Fruit fly (Drosophila melanogaster): ENCODE data around the gene Jon25Bi.

dm6 chr2L:4906546-4907250 lies 48.2 kb downstream of the Jon25Bi start, which contains the start of gene snsl:
- TF ChIP-seq CG9948 (tag; optimal IDR thresholded peaks at IDR 0.05) (peak; percentile 77), fd96Ca (GFP tag; IDR thresholded peaks at IDR 0.05) (peak; percentile 71; the same call in 2 of the 3 replicates), gl (tag; optimal IDR thresholded peaks at IDR 0.05) (no peak), CG10348 (GFP tag; IDR thresholded peaks at IDR 0.05) (no peak), CG8159 (tag; optimal IDR thresholded peaks at IDR 0.05) (peak; percentile 86), CG14655 (GFP tag; optimal IDR thresholded peaks at IDR 0.05) (peak; percentile 55), CG17806 (tag; optimal IDR thresholded peaks at IDR 0.05) (peak; percentile 68), Pif1A (GFP tag; optimal IDR thresholded peaks at IDR 0.05) (no peak), D1 (tag; optimal IDR thresholded peaks at IDR 0.05) (peak; percentile 23), EcR (GFP tag; optimal IDR thresholded peaks at IDR 0.05) (no peak)

All from whole organism, pupa.